Worm (Caenorhabditis elegans) whole organism, L1 larva: ENCODE measurements around the gene F17C11.2.

Source experiments
- F16B12.6 ChIP-seq: fragments of 150-350 bp; optimal IDR thresholded peaks from 2 replicates; lab custom pipeline; 2014; ENCODE audit warnings: missing biosample characterization, missing genetic modification characterization
- Y116A8C.19 ChIP-seq: sonication (generic microtip); optimal IDR thresholded peaks from 2 replicates; lab custom pipeline; 2016; ENCODE audit warnings: missing compliant biosample characterization, missing genetic modification characterization, borderline replicate concordance
- blmp-1 ChIP-seq: fragments of 150-350 bp; optimal IDR thresholded peaks from 2 replicates; lab custom pipeline; 2014; ENCODE audit warnings: missing biosample characterization, missing genetic modification characterization
- ceh-8 ChIP-seq: fragments of 200-800 bp; sonication (Bioruptor generic); optimal IDR thresholded peaks from 2 replicates; lab custom pipeline; 2018; ENCODE audit warnings: mild to moderate bottlenecking, missing genetic modification characterization, moderate library complexity, missing compliant biosample characterization
- ceh-82 ChIP-seq, 3 experiments: fragments of 150-350 bp in 1 of 3; sonication (generic microtip) in 2 of 3; optimal IDR thresholded peaks; 2 replicates each; lab custom pipeline; 2014 to 2017; ENCODE audit warnings: missing biosample characterization in 3 of 3, missing genetic modification characterization in 3 of 3
- ceh-88 ChIP-seq: fragments of 200-800 bp; sonication (Bioruptor generic); IDR thresholded peaks from 2 replicates; pipeline ENCODE4 v1.3.6; 2022; ENCODE audit warnings: missing genetic modification characterization, missing compliant biosample characterization
- ces-1 ChIP-seq: fragments of 150-350 bp; optimal IDR thresholded peaks from 2 replicates; lab custom pipeline; 2014; ENCODE audit warnings: missing biosample characterization, missing genetic modification reagents, missing genetic modification characterization
- dpl-1 ChIP-seq, 3 experiments: fragments of 150-350 bp in 2 of 3; sonication (generic microtip) in 1 of 3; optimal IDR thresholded peaks; 2 replicates each; lab custom pipeline; 2014 to 2017; ENCODE audit warnings: missing biosample characterization in 3 of 3, missing genetic modification characterization in 3 of 3, missing genetic modification reagents in 3 of 3
- efl-1 ChIP-seq, 4 experiments: fragments of 150-350 bp; optimal IDR thresholded peaks in 3 of 4; peaks in 1 of 4; 1 replicate in 1 of 4; 2 replicates in 3 of 4; lab custom pipeline; 2014; ENCODE audit warnings: missing biosample characterization in 2 of 4, missing genetic modification characterization in 2 of 4, missing genetic modification reagents in 2 of 4
- efl-3 ChIP-seq: fragments of 200-800 bp; sonication (Bioruptor generic); optimal IDR thresholded peaks from 2 replicates; lab custom pipeline; 2018; ENCODE audit warnings: mild to moderate bottlenecking, missing genetic modification characterization, missing compliant biosample characterization
- ets-5 ChIP-seq: fragments of 200-800 bp; sonication (Bioruptor generic); IDR thresholded peaks from 2 replicates; pipeline ENCODE4 v1.3.6; 2022; ENCODE audit warnings: missing genetic modification characterization, missing compliant biosample characterization
- fkh-10 ChIP-seq: sonication (generic microtip); optimal IDR thresholded peaks from 2 replicates; lab custom pipeline; 2017; ENCODE audit warnings: missing biosample characterization, missing genetic modification reagents, missing genetic modification characterization
- fkh-8 ChIP-seq: sonication (generic microtip); optimal IDR thresholded peaks from 2 replicates; lab custom pipeline; 2016; ENCODE audit warnings: mild to moderate bottlenecking, missing genetic modification characterization, missing compliant biosample characterization
- hlh-4 ChIP-seq: sonication (generic microtip); optimal IDR thresholded peaks from 2 replicates; lab custom pipeline; 2016; ENCODE audit warnings: mild to moderate bottlenecking, missing genetic modification characterization, missing compliant biosample characterization
- lin-13 ChIP-seq: fragments of 150-350 bp; optimal IDR thresholded peaks from 2 replicates; lab custom pipeline; 2014; ENCODE audit warnings: missing biosample characterization, missing genetic modification reagents, missing genetic modification characterization
- lin-14 ChIP-seq: fragments of 200-800 bp; sonication (Bioruptor generic); optimal IDR thresholded peaks from 2 replicates; lab custom pipeline; 2018; ENCODE audit warnings: mild to moderate bottlenecking, missing genetic modification characterization, moderate library complexity, missing compliant biosample characterization
- lsy-2 ChIP-seq, 2 experiments: fragments of 150-350 bp; optimal IDR thresholded peaks; 2 replicates each; lab custom pipeline; 2014; ENCODE audit warnings: missing biosample characterization in 2 of 2, missing genetic modification characterization in 2 of 2
- mab-9 ChIP-seq: fragments of 200-800 bp; sonication (Bioruptor generic); IDR thresholded peaks from 2 replicates; pipeline ENCODE4 v1.3.6; 2022; ENCODE audit warnings: missing genetic modification reagents, missing genetic modification characterization, missing compliant biosample characterization
- mdl-1 ChIP-seq, 2 experiments: fragments of 150-350 bp; optimal IDR thresholded peaks; 2 replicates each; lab custom pipeline; 2014 to 2017; ENCODE audit warnings: missing biosample characterization in 2 of 2, missing genetic modification characterization in 2 of 2, inconsistent platforms in 1 of 2
- mef-2 ChIP-seq: fragments of 150-350 bp; optimal IDR thresholded peaks from 2 replicates; lab custom pipeline; 2014; ENCODE audit warnings: missing biosample characterization, missing genetic modification characterization
- nhr-20 ChIP-seq: sonication (generic microtip); optimal IDR thresholded peaks from 2 replicates; lab custom pipeline; 2016; ENCODE audit warnings: mild to moderate bottlenecking, missing genetic modification characterization, missing compliant biosample characterization
- nhr-28 ChIP-seq: fragments of 150-350 bp; optimal IDR thresholded peaks from 2 replicates; lab custom pipeline; 2014; ENCODE audit warnings: missing biosample characterization, missing genetic modification characterization
- nhr-47 ChIP-seq: sonication (generic microtip); optimal IDR thresholded peaks from 2 replicates; lab custom pipeline; 2016; ENCODE audit warnings: mild to moderate bottlenecking, missing genetic modification characterization, moderate library complexity, missing compliant biosample characterization
- nhr-71 ChIP-seq: sonication (generic microtip); optimal IDR thresholded peaks from 2 replicates; lab custom pipeline; 2016; ENCODE audit warnings: mild to moderate bottlenecking, missing genetic modification characterization, moderate library complexity, missing compliant biosample characterization
- nhr-76 ChIP-seq: sonication (generic microtip); optimal IDR thresholded peaks from 2 replicates; lab custom pipeline; 2017; ENCODE audit warnings: missing biosample characterization, missing genetic modification characterization
- nhr-77 ChIP-seq: fragments of 150-350 bp; optimal IDR thresholded peaks from 2 replicates; lab custom pipeline; 2014; ENCODE audit warnings: missing biosample characterization, missing genetic modification characterization
- nhr-84 ChIP-seq: sonication (generic microtip); optimal IDR thresholded peaks from 2 replicates; lab custom pipeline; 2017; ENCODE audit warnings: missing biosample characterization, missing genetic modification characterization
- nhr-90 ChIP-seq: sonication (generic microtip); optimal IDR thresholded peaks from 2 replicates; lab custom pipeline; 2016; ENCODE audit warnings: mild to moderate bottlenecking, missing genetic modification characterization, missing compliant biosample characterization; ENCODE audit not compliant: poor library complexity
- pag-3 ChIP-seq: sonication (generic microtip); optimal IDR thresholded peaks from 2 replicates; lab custom pipeline; 2017; ENCODE audit warnings: missing genetic modification characterization, mild to moderate bottlenecking, missing compliant biosample characterization, antibody characterized with exemption, borderline replicate concordance; ENCODE audit not compliant: insufficient read depth
- pqm-1 ChIP-seq: sonication (generic microtip); optimal IDR thresholded peaks from 3 replicates; lab custom pipeline; 2017; ENCODE audit warnings: missing biosample characterization, missing genetic modification characterization
- sptf-1 ChIP-seq: fragments of 150-350 bp; optimal IDR thresholded peaks from 2 replicates; lab custom pipeline; 2014; ENCODE audit warnings: missing biosample characterization, missing genetic modification characterization
- sup-37 ChIP-seq: fragments of 200-800 bp; sonication (Bioruptor generic); optimal IDR thresholded peaks from 2 replicates; lab custom pipeline; 2018; ENCODE audit warnings: mild to moderate bottlenecking, missing genetic modification characterization, missing compliant biosample characterization
- tbx-2 ChIP-seq: sonication (generic microtip); optimal IDR thresholded peaks from 2 replicates; lab custom pipeline; 2016; ENCODE audit warnings: missing genetic modification characterization, missing compliant biosample characterization
- unc-30 ChIP-seq: sonication (generic microtip); optimal IDR thresholded peaks from 2 replicates; lab custom pipeline; 2017; ENCODE audit warnings: missing biosample characterization, missing genetic modification characterization
- unc-98 ChIP-seq: fragments of 200-800 bp; sonication (Bioruptor generic); IDR thresholded peaks from 2 replicates; pipeline ENCODE4 v1.3.6; 2022; ENCODE audit warnings: missing genetic modification characterization, missing compliant biosample characterization
- vab-15 ChIP-seq: sonication (generic microtip); optimal IDR thresholded peaks from 2 replicates; lab custom pipeline; 2017; ENCODE audit warnings: missing genotype, mild to moderate bottlenecking, missing genetic modification characterization, missing compliant biosample characterization
- zip-4 ChIP-seq: fragments of 200-800 bp; sonication (Bioruptor generic); optimal IDR thresholded peaks from 2 replicates; lab custom pipeline; 2018; ENCODE audit warnings: mild to moderate bottlenecking, missing genetic modification characterization, moderate library complexity, missing compliant biosample characterization
- ztf-11 ChIP-seq, 2 experiments: sonication (generic microtip); optimal IDR thresholded peaks; 2 replicates each; lab custom pipeline; 2016 to 2017; ENCODE audit warnings: missing genetic modification characterization in 2 of 2, missing biosample characterization in 1 of 2, missing compliant biosample characterization in 1 of 2

Gene F17C11.2

DNA sequence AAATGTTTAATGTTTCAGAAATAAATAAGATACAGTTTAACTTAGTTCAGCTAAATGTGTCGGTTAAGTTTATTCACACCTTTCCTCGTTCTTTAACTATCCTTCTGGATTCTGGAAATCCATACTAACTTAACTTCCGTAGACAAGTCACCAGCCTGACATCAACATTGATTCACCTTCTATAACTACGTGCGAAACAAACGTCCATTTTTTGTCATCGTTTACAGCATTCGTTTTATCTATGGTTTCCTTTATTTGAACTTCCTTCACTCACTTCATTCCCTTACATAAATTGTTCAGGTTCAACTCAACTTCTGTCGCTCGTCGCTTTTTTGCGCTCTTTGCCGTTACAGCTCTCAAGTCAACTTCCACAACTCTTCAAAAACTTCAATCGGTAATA lies 6.9 kb upstream of the F17C11.2 start, which contains the start of gene F17C11.26:
Gene F17C11.26 (plus strand): TSS at position 301 of the 400 bp plus-strand sequence.
- TF ChIP-seq pag-3 (tag; lab: Kevin White, UChicago) (no peak), ceh-82 (tag; optimal IDR thresholded peaks at IDR 0.05; lab: Kevin White, UChicago) (no peak), dpl-1 (GFP tag; optimal IDR thresholded peaks at IDR 0.05; lab: Kevin White, UChicago) (no peak), ets-5 (GFP tag; lab: Robert Waterston, UW) (no peak), ztf-11 (tag; optimal IDR thresholded peaks at IDR 0.05; lab: Kevin White, UChicago) (no peak), vab-15 (tag; lab: Kevin White, UChicago) (no peak), nhr-71 (tag; lab: Kevin White, UChicago) (no peak), blmp-1 (tag; lab: Kevin White, UChicago) (no peak)

DNA sequence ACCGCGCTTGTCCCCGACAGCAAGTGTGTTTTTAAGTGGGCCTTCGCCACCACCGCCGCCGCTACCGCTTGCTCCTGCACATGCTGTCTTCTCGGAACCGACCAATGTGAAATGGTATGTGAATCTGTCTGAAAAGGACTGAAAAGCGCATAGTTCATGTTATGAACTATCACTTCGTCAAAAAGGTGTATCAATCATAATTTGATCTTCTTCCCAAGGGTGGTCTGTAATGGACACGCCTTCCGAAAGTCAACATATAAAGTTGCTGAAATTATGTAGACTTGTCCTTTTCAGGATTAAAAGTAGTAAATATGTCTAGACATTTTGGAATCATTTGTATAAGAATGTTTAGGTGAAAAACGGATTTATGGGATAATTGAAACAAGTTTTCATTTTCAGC lies 5.9 kb upstream of the F17C11.2 start, which contains the start of gene zip-9:
Gene zip-9 (plus strand): TSS at position 301 of the 400 bp plus-strand sequence.
- TF ChIP-seq mdl-1 (tag; optimal IDR thresholded peaks at IDR 0.05; lab: Kevin White, UChicago) = no peak
- TF ChIP-seq efl-1 (optimal IDR thresholded peaks at IDR 0.05; lab: Kevin White, UChicago) = no peak
- peak in 1 of 2 experiments; percentile 20 for TF ChIP-seq efl-1 (GFP tag; optimal IDR thresholded peaks at IDR 0.05 in 1 of 2; lab: Kevin White, UChicago)
- no peak for TF ChIP-seq blmp-1 (tag; lab: Kevin White, UChicago)

DNA sequence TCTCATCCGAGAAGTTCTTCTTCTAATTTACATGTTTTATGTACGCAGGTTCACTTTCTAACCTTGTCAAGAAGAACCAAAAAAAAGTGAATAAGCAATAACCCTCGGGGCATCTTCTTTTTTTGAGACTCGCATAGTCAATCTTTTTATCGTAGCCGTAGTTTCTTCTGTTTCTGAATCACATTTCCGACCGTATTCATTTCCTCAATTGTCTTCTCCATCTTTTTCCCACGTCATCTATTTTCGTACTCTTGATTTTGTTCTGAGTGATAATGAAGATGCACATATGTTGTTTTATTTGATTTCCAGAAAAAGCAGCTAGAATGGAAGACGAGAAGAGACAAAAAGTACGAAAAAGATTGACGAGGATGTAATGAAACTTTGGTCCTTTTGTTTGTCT lies 3.1 kb upstream of the F17C11.2 start:
- no peak for TF ChIP-seq Y116A8C.19 (tag; lab: Kevin White, UChicago)
- TF ChIP-seq efl-3 (GFP tag; lab: Kevin White, UChicago) = no peak
- TF ChIP-seq sptf-1 (tag; lab: Kevin White, UChicago) = no peak
- no peak for TF ChIP-seq unc-98
- TF ChIP-seq unc-30 (tag; lab: Kevin White, UChicago) = no peak
- TF ChIP-seq fkh-8 (tag; lab: Kevin White, UChicago) = no peak
- TF ChIP-seq sup-37 (GFP tag; lab: Kevin White, UChicago) = no peak
- TF ChIP-seq dpl-1 (GFP tag; optimal IDR thresholded peaks at IDR 0.05; lab: Kevin White, UChicago) = no peak
- no peak for TF ChIP-seq F16B12.6
- TF ChIP-seq lin-13 (GFP tag; lab: Kevin White, UChicago) = no peak
- peak; percentile 5 for TF ChIP-seq ces-1 (GFP tag; lab: Kevin White, UChicago)
- TF ChIP-seq zip-4 (GFP tag; lab: Kevin White, UChicago) = no peak
- no peak for TF ChIP-seq vab-15 (tag; lab: Kevin White, UChicago)
- TF ChIP-seq nhr-77 (tag; lab: Kevin White, UChicago) = no peak
- TF ChIP-seq nhr-47 (tag; lab: Kevin White, UChicago) = no peak
- no peak for TF ChIP-seq efl-1 (optimal IDR thresholded peaks at IDR 0.05; lab: Kevin White, UChicago)
- TF ChIP-seq efl-1 (GFP tag; optimal IDR thresholded peaks at IDR 0.05 in 1 of 2; lab: Kevin White, UChicago) = no peak
- no peak for TF ChIP-seq nhr-84 (tag; lab: Kevin White, UChicago)
- TF ChIP-seq tbx-2 (tag; lab: Kevin White, UChicago) = no peak
- peak; percentile 82 for TF ChIP-seq fkh-10 (GFP tag; lab: Kevin White, UChicago)
- TF ChIP-seq mef-2 = no peak
- TF ChIP-seq ceh-88 (GFP tag; lab: Robert Waterston, UW) = no peak
- no peak for TF ChIP-seq ceh-8 (GFP tag; lab: Kevin White, UChicago)
- peak in 1 of 2 experiments; percentile 24 for TF ChIP-seq lsy-2 (tag; optimal IDR thresholded peaks at IDR 0.05; lab: Kevin White, UChicago)
- no peak for TF ChIP-seq hlh-4 (tag; lab: Kevin White, UChicago)
- TF ChIP-seq nhr-28 (tag; lab: Kevin White, UChicago) = no peak
- TF ChIP-seq mab-9 (GFP tag; lab: Robert Waterston, UW) = no peak
- TF ChIP-seq lin-14 (GFP tag; lab: Kevin White, UChicago) = peak; percentile 57
- no peak for TF ChIP-seq nhr-90 (tag; lab: Kevin White, UChicago)
- TF ChIP-seq pqm-1 (tag; lab: Kevin White, UChicago) = no peak
- TF ChIP-seq nhr-20 (tag; lab: Kevin White, UChicago) = no peak
- TF ChIP-seq nhr-76 (tag; lab: Kevin White, UChicago) = no peak
